Fruit fly (Drosophila melanogaster) whole organism, prepupa: ENCODE data around the gene CG44044.

Experiments used
- Blimp-1 ChIP-seq: fragments of 200-800 bp; sonication (Bioruptor generic); optimal IDR thresholded peaks from 3 replicates; lab custom pipeline; 2017; ENCODE audit warnings: missing biosample characterization, missing genetic modification characterization, mild to moderate bottlenecking, moderate library complexity, missing genetic modification reagents
- CG10669 ChIP-seq: fragments of 200-800 bp; sonication (Bioruptor generic); optimal IDR thresholded peaks from 3 replicates; lab custom pipeline; 2018; ENCODE audit warnings: missing biosample characterization, mild to moderate bottlenecking, missing genetic modification characterization, moderate library complexity
- CG11294 ChIP-seq: fragments of 200-800 bp; sonication (Bioruptor generic); IDR thresholded peaks from 2 replicates; pipeline ENCODE4 v1.3.6; 2022; ENCODE audit warnings: missing biosample characterization, missing genetic modification characterization
- CG11762 ChIP-seq: fragments of 200-800 bp; sonication (Bioruptor generic); optimal IDR thresholded peaks from 3 replicates; lab custom pipeline; 2016; ENCODE audit warnings: missing biosample characterization, missing genetic modification characterization; ENCODE audit not compliant: insufficient read depth
- CG1621 ChIP-seq: fragments of 200-800 bp; sonication (Bioruptor generic); optimal IDR thresholded peaks from 3 replicates; lab custom pipeline; 2018; ENCODE audit warnings: missing biosample characterization, mild to moderate bottlenecking, missing genetic modification characterization
- CG16779 ChIP-seq: fragments of 200-800 bp; sonication (Bioruptor generic); optimal IDR thresholded peaks from 3 replicates; lab custom pipeline; 2017; ENCODE audit warnings: missing biosample characterization, mild to moderate bottlenecking, missing genetic modification characterization
- CG32006 ChIP-seq: fragments of 200-800 bp; sonication (Bioruptor generic); optimal IDR thresholded peaks from 3 replicates; lab custom pipeline; 2017; ENCODE audit warnings: missing biosample characterization, mild to moderate bottlenecking, missing genetic modification characterization
- CG34406 ChIP-seq: fragments of 200-800 bp; sonication (Bioruptor generic); optimal IDR thresholded peaks from 3 replicates; lab custom pipeline; 2016; ENCODE audit warnings: missing biosample characterization, missing genetic modification characterization
- CG3919 ChIP-seq: fragments of 200-800 bp; sonication (Bioruptor generic); optimal IDR thresholded peaks from 3 replicates; lab custom pipeline; 2016; ENCODE audit warnings: missing biosample characterization, missing genetic modification characterization
- CG4318 ChIP-seq: fragments of 200-800 bp; sonication (Bioruptor generic); optimal IDR thresholded peaks from 3 replicates; lab custom pipeline; 2017; ENCODE audit warnings: missing biosample characterization, mild to moderate bottlenecking, missing genetic modification characterization
- CG6163 ChIP-seq: fragments of 200-800 bp; sonication (Bioruptor generic); IDR thresholded peaks from 3 replicates; pipeline ENCODE4 v1.3.6; 2022; ENCODE audit warnings: missing biosample characterization, missing genetic modification characterization
- CG6276 ChIP-seq: fragments of 200-800 bp; sonication (Bioruptor generic); optimal IDR thresholded peaks from 2 replicates; lab custom pipeline; 2017; ENCODE audit warnings: missing biosample characterization, mild to moderate bottlenecking, missing genetic modification characterization
- CG6792 ChIP-seq: fragments of 200-800 bp; sonication (Bioruptor generic); optimal IDR thresholded peaks from 3 replicates; lab custom pipeline; 2016; ENCODE audit warnings: missing biosample characterization, missing genetic modification characterization
- CG6808 ChIP-seq: fragments of 200-800 bp; sonication (Bioruptor generic); optimal IDR thresholded peaks from 3 replicates; lab custom pipeline; 2017; ENCODE audit warnings: missing biosample characterization, missing genetic modification characterization, mild to moderate bottlenecking, moderate library complexity, missing genetic modification reagents
- CG6854 ChIP-seq: fragments of 200-800 bp; sonication (Bioruptor generic); optimal IDR thresholded peaks from 2 replicates; lab custom pipeline; 2017; ENCODE audit warnings: missing biosample characterization, mild to moderate bottlenecking, missing genetic modification characterization
- CG7368 ChIP-seq: fragments of 200-800 bp; sonication (Bioruptor generic); optimal IDR thresholded peaks from 3 replicates; lab custom pipeline; 2016; ENCODE audit warnings: missing biosample characterization, missing genetic modification characterization
- CG8119 ChIP-seq: fragments of 200-800 bp; sonication (Bioruptor generic); IDR thresholded peaks from 3 replicates; pipeline ENCODE4 v1.3.6; 2022; ENCODE audit warnings: missing biosample characterization, missing genetic modification characterization
- CG8319 ChIP-seq: fragments of 200-800 bp; sonication (Bioruptor generic); optimal IDR thresholded peaks from 3 replicates; lab custom pipeline; 2016; ENCODE audit warnings: missing biosample characterization, missing genetic modification characterization
- CG8632 ChIP-seq: fragments of 200-800 bp; sonication (Bioruptor generic); optimal IDR thresholded peaks from 3 replicates; lab custom pipeline; 2016; ENCODE audit warnings: missing biosample characterization, missing genetic modification characterization
- Eip75B ChIP-seq: fragments of 200-800 bp; sonication (Bioruptor generic); optimal IDR thresholded peaks from 3 replicates; lab custom pipeline; 2016; ENCODE audit warnings: missing biosample characterization, missing genetic modification characterization
- Eip78C ChIP-seq: fragments of 200-800 bp; sonication (Bioruptor generic); peaks from one replicate; lab custom pipeline; 2016; ENCODE audit warnings: missing biosample characterization, missing genetic modification characterization
- Eip93F ChIP-seq: fragments of 200-800 bp; sonication (Bioruptor generic); optimal IDR thresholded peaks from 2 replicates; lab custom pipeline; 2016; ENCODE audit warnings: missing biosample characterization, mild to moderate bottlenecking, missing genetic modification characterization
- Ets21C ChIP-seq: fragments of 200-800 bp; sonication (Bioruptor generic); optimal IDR thresholded peaks from 3 replicates; lab custom pipeline; 2016; ENCODE audit warnings: missing biosample characterization, missing genetic modification characterization
- Ets96B ChIP-seq: fragments of 200-800 bp; optimal IDR thresholded peaks from 2 replicates; lab custom pipeline; 2019; ENCODE audit warnings: missing biosample characterization, mild to moderate bottlenecking, missing genetic modification characterization, moderate library complexity
- Gug ChIP-seq: fragments of 200-800 bp; sonication (Bioruptor generic); IDR thresholded peaks from 2 replicates; pipeline ENCODE4 v1.3.6; 2022; ENCODE audit warnings: missing biosample characterization, missing genetic modification characterization
- Hr4 ChIP-seq: fragments of 200-800 bp; sonication (Bioruptor generic); optimal IDR thresholded peaks from 3 replicates; lab custom pipeline; 2016; ENCODE audit warnings: missing biosample characterization, missing genetic modification characterization
- Lpt ChIP-seq: fragments of 200-800 bp; sonication (Bioruptor generic); optimal IDR thresholded peaks from 3 replicates; lab custom pipeline; 2016; ENCODE audit warnings: missing biosample characterization, missing genetic modification characterization
- Met ChIP-seq: fragments of 200-800 bp; sonication (Bioruptor generic); optimal IDR thresholded peaks from 3 replicates; lab custom pipeline; 2016; ENCODE audit warnings: missing biosample characterization, missing genetic modification characterization
- OdsH ChIP-seq: fragments of 200-800 bp; sonication (Bioruptor generic); optimal IDR thresholded peaks from 3 replicates; lab custom pipeline; 2016; ENCODE audit warnings: missing biosample characterization, missing genetic modification characterization
- Smox ChIP-seq: fragments of 200-800 bp; sonication (Bioruptor generic); optimal IDR thresholded peaks from 3 replicates; lab custom pipeline; 2016; ENCODE audit warnings: missing biosample characterization, missing genetic modification characterization
- Sox102F ChIP-seq: fragments of 200-800 bp; sonication (Bioruptor generic); optimal IDR thresholded peaks from 2 replicates; lab custom pipeline; 2016; ENCODE audit warnings: missing biosample characterization, mild to moderate bottlenecking, missing genetic modification characterization
- Sox14 ChIP-seq: fragments of 200-800 bp; sonication (Bioruptor generic); optimal IDR thresholded peaks from 3 replicates; lab custom pipeline; 2016; ENCODE audit warnings: missing biosample characterization, missing genetic modification characterization
- Sox15 ChIP-seq: fragments of 200-800 bp; sonication (Bioruptor generic); optimal IDR thresholded peaks from 3 replicates; lab custom pipeline; 2016; ENCODE audit warnings: missing biosample characterization, missing genetic modification characterization
- acj6 ChIP-seq: fragments of 200-800 bp; sonication (Bioruptor generic); optimal IDR thresholded peaks from 3 replicates; lab custom pipeline; 2016; ENCODE audit warnings: missing biosample characterization, missing genetic modification characterization
- cyc ChIP-seq: fragments of 200-800 bp; sonication (Bioruptor generic); optimal IDR thresholded peaks from 3 replicates; lab custom pipeline; 2016; ENCODE audit warnings: missing biosample characterization, missing genetic modification characterization
- dac ChIP-seq: fragments of 200-800 bp; sonication (Bioruptor generic); optimal IDR thresholded peaks from 2 replicates; lab custom pipeline; 2017; ENCODE audit warnings: missing biosample characterization, mild to moderate bottlenecking, missing genetic modification characterization
- dsx ChIP-seq: fragments of 200-800 bp; optimal IDR thresholded peaks from 3 replicates; lab custom pipeline; 2019; ENCODE audit warnings: missing biosample characterization, mild to moderate bottlenecking, missing genetic modification characterization, moderate library complexity; ENCODE audit not compliant: poor library complexity, severe bottlenecking
- eg ChIP-seq: fragments of 200-800 bp; sonication (Bioruptor generic); IDR thresholded peaks from 3 replicates; pipeline ENCODE4 v1.3.6; 2022; ENCODE audit warnings: missing biosample characterization, missing genetic modification characterization
- esn ChIP-seq: fragments of 200-800 bp; sonication (Bioruptor generic); optimal IDR thresholded peaks from 2 replicates; lab custom pipeline; 2016; ENCODE audit warnings: missing biosample characterization, mild to moderate bottlenecking, missing genetic modification characterization, moderate library complexity
- fd59A ChIP-seq: fragments of 200-800 bp; sonication (Bioruptor generic); optimal IDR thresholded peaks from 2 replicates; lab custom pipeline; 2017; ENCODE audit warnings: missing biosample characterization, mild to moderate bottlenecking, missing genetic modification characterization, missing genetic modification reagents
- fd85E ChIP-seq: fragments of 200-800 bp; sonication (Bioruptor generic); optimal IDR thresholded peaks from 3 replicates; lab custom pipeline; 2016; ENCODE audit warnings: missing biosample characterization, missing genetic modification characterization
- fkh ChIP-seq: fragments of 200-800 bp; sonication (Bioruptor generic); optimal IDR thresholded peaks from 3 replicates; lab custom pipeline; 2017; ENCODE audit warnings: missing biosample characterization, mild to moderate bottlenecking, missing genetic modification characterization, moderate library complexity
- salr ChIP-seq, 2 experiments: fragments of 200-800 bp; sonication (Bioruptor generic); optimal IDR thresholded peaks; 3 replicates each; lab custom pipeline; 2016 to 2018; ENCODE audit warnings: missing biosample characterization in 2 of 2, missing genetic modification characterization in 2 of 2, mild to moderate bottlenecking in 1 of 2
- spab ChIP-seq: fragments of 200-800 bp; sonication (Bioruptor generic); optimal IDR thresholded peaks from 2 replicates; lab custom pipeline; 2017; ENCODE audit warnings: missing biosample characterization, mild to moderate bottlenecking, missing genetic modification characterization, missing genetic modification reagents
- ss ChIP-seq, 2 experiments: fragments of 200-800 bp; sonication (Bioruptor generic); optimal IDR thresholded peaks; 2 replicates in 1 of 2; 3 replicates in 1 of 2; lab custom pipeline; 2017 to 2018; ENCODE audit warnings: mild to moderate bottlenecking in 2 of 2, missing biosample characterization in 2 of 2, missing genetic modification characterization in 2 of 2, moderate library complexity in 1 of 2
- topi ChIP-seq: fragments of 200-800 bp; sonication (Bioruptor generic); optimal IDR thresholded peaks from 3 replicates; lab custom pipeline; 2016; ENCODE audit warnings: missing biosample characterization, missing genetic modification characterization
- vri ChIP-seq: fragments of 200-800 bp; sonication (Bioruptor generic); optimal IDR thresholded peaks from 3 replicates; lab custom pipeline; 2016; ENCODE audit warnings: missing biosample characterization, mild to moderate bottlenecking, missing genetic modification characterization

The CG44044 gene

DNA sequence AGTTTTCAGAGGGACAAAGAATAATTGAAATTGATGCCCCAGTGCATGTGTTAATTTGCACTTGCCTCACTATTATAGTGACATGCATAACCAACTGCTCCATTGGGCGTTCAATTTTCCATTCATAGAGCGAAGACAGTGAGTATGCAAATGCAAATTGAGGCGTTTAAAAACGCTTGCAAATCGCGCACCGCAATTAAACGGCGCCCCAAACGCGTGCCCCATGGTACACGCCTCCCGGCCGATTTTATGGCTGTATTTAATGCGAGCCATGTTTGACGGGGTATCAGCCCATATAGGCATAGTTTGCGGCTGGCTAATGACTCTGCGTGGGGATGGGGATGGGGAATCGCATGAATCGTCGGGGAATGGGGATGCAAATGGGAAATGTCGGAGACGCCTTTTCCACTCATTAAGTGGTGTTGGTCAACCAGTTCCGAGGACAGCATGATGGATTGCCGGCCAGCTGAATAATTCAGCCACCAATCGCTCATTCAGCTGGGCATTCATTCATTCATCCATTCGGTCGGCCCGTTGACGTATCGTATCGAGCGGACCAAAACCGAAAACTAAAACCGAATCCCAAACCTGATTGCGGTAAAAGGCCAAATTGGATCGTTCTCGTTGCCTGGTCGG is 13.9 kb downstream of the CG44044 start:
- 0 out of 3 replicates have a peak, but pooled peaks have one; percentile 20 for TF ChIP-seq eg (GFP tag; lab: Robert Waterston, UW)
- TF ChIP-seq CG6276: peak; percentile 43
- TF ChIP-seq ss (GFP tag; optimal IDR thresholded peaks at IDR 0.05; lab: Kevin White, UChicago): peak in 1 of 2 experiments; percentile 28
- TF ChIP-seq Gug (GFP tag; lab: Robert Waterston, UW): peak; percentile 10; the same call in 1 of the 2 replicates
- TF ChIP-seq Smox (GFP tag; lab: Kevin White, UChicago): no peak
- peak; percentile 22 for TF ChIP-seq Eip78C (GFP tag; lab: Kevin White, UChicago)
- TF ChIP-seq CG32006 (GFP tag; lab: Kevin White, UChicago): no peak
- 0 out of 3 replicates have a peak, but pooled peaks have one; percentile 10 for TF ChIP-seq CG6163 (GFP tag; lab: Robert Waterston, UW)

DNA sequence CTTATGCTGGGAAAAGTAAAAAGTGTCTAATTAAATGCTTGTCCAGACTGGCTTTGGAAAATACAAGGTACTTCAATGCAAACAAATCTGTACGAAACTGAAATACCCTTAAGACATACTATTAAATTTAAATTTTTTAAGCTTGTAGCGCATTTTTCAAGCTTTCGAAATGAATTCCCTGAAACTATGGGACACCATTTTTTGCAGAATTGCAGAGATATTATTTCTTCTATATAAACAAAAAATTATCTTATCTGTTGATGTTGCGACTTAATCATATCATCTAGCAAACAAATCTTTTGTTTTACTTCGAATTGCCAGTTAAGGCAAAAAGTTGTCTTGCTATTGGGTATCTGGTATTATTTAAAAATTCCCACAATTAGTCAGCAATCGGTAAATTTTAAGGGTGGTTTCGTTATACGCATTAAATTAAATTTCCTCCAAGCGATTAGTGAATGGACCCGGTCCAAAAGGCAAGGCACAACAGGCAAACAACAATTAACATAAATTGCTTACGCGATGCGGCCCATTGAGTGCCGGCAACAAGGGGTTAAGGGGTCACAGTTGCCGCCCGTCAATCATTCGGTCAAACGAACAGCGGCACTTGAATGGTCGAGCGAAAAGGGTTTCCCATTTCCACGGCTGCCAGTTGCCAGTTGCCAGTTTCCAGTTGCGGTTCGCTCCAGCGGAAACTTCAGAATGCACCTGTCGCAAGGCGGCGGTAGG is 14.9 kb downstream of the CG44044 start:
- TF ChIP-seq Ets96B (no peak), CG3919 (GFP tag; lab: Kevin White, UChicago) (peak; percentile 18), ss (GFP tag; optimal IDR thresholded peaks at IDR 0.05; lab: Kevin White, UChicago) (no peak), OdsH (GFP tag; lab: Kevin White, UChicago) (peak; percentile 64), CG7368 (GFP tag; lab: Kevin White, UChicago) (no peak), Met (GFP tag; lab: Kevin White, UChicago) (peak; percentile 70), Lpt (GFP tag; lab: Kevin White, UChicago) (peak; percentile 10), Sox14 (GFP tag; lab: Kevin White, UChicago) (peak; percentile 38), CG11294 (GFP tag; lab: Robert Waterston, UW) (no peak), CG1621 (tag; lab: Kevin White, UChicago) (no peak), dac (GFP tag; lab: Kevin White, UChicago) (peak; percentile 77), fd85E (GFP tag; lab: Kevin White, UChicago) (no peak), CG6854 (GFP tag; lab: Kevin White, UChicago) (no peak), fkh (peak; percentile 22), Hr4 (GFP tag; lab: Kevin White, UChicago) (peak; percentile 83), CG11762 (GFP tag; lab: Kevin White, UChicago) (peak; percentile 27), CG6276 (peak; percentile 71), acj6 (GFP tag; lab: Kevin White, UChicago) (peak; percentile 15), esn (peak; percentile 66), CG8119 (GFP tag; lab: Robert Waterston, UW) (peak; percentile 55; the same call in 2 of the 3 replicates), salr (GFP tag; optimal IDR thresholded peaks at IDR 0.05; lab: Kevin White, UChicago) (peak in 1 of 2 experiments; percentile 60), Ets21C (peak; percentile 34), CG10669 (GFP tag; lab: Kevin White, UChicago) (peak; percentile 4), Eip93F (GFP tag; lab: Kevin White, UChicago) (no peak), vri (GFP tag; lab: Kevin White, UChicago) (no peak), dsx (GFP tag; lab: Kevin White, UChicago) (no peak), Eip78C (GFP tag; lab: Kevin White, UChicago) (peak; percentile 94), Blimp-1 (GFP tag; lab: Kevin White, UChicago) (no peak), cyc (GFP tag; lab: Kevin White, UChicago) (peak; percentile 39), CG34406 (GFP tag; lab: Kevin White, UChicago) (peak; percentile 28), Sox15 (GFP tag; lab: Kevin White, UChicago) (no peak), spab (GFP tag; lab: Kevin White, UChicago) (no peak), CG8319 (GFP tag; lab: Kevin White, UChicago) (no peak), CG8632 (GFP tag; lab: Kevin White, UChicago) (no peak), CG4318 (GFP tag; lab: Kevin White, UChicago) (peak; percentile 70), CG6808 (GFP tag; lab: Kevin White, UChicago) (no peak), Sox102F (GFP tag; lab: Kevin White, UChicago) (no peak), fd59A (GFP tag; lab: Kevin White, UChicago) (no peak), CG16779 (tag; lab: Kevin White, UChicago) (no peak), topi (GFP tag; lab: Kevin White, UChicago) (peak; percentile 56), Eip75B (GFP tag; lab: Kevin White, UChicago) (peak; percentile 28), CG6792 (GFP tag; lab: Kevin White, UChicago) (peak; percentile 31)
